Fruit fly (Drosophila melanogaster) whole organism, embryonic: ENCODE measurements around the gene CG11550.
A peak's percentile ranks its signal among the peaks of the same experiment; 100 is the strongest.

ENCODE experiments used
- Awh ChIP-seq: fragments of 200-800 bp; sonication (Bioruptor generic); IDR thresholded peaks from 2 replicates; pipeline ENCODE4, ENCODE4 v1.3.6; 2022; ENCODE audit warnings: missing biosample characterization, missing genetic modification characterization
- BEAF-32 ChIP-seq: fragments of 200-800 bp; sonication (Bioruptor generic); optimal IDR thresholded peaks from 3 replicates; lab custom pipeline; 2017; ENCODE audit warnings: missing biosample characterization, missing genetic modification characterization, mild to moderate bottlenecking, moderate library complexity, missing genetic modification reagents
- Bgb ChIP-seq: fragments of 200-800 bp; sonication (Bioruptor generic); IDR thresholded peaks from 2 replicates; pipeline ENCODE4 v1.3.6; 2022; ENCODE audit warnings: missing biosample characterization, missing genetic modification characterization; ENCODE audit not compliant: partially characterized antibody
- C15 ChIP-seq: fragments of 200-800 bp; sonication (Bioruptor generic); IDR thresholded peaks from 3 replicates; pipeline ENCODE4 v1.3.6; 2022; ENCODE audit warnings: missing biosample characterization, missing genetic modification characterization
- CG10543 ChIP-seq: fragments of 200-800 bp; sonication (Bioruptor generic); optimal IDR thresholded peaks from 3 replicates; lab custom pipeline; 2017; ENCODE audit warnings: missing biosample characterization, mild to moderate bottlenecking, missing genetic modification characterization, moderate library complexity
- CG10959 ChIP-seq: fragments of 200-800 bp; sonication (Bioruptor generic); IDR thresholded peaks from 2 replicates; pipeline ENCODE4 v1.3.6; 2022; ENCODE audit warnings: missing biosample characterization, missing genetic modification characterization
- CG13296 ChIP-seq: fragments of 200-800 bp; sonication (Bioruptor generic); optimal IDR thresholded peaks from 3 replicates; lab custom pipeline; 2018; ENCODE audit warnings: missing biosample characterization, mild to moderate bottlenecking, missing genetic modification characterization
- CG13624 ChIP-seq: fragments of 200-800 bp; sonication (Bioruptor generic); optimal IDR thresholded peaks from 2 replicates; lab custom pipeline; 2016; ENCODE audit warnings: missing biosample characterization, missing genetic modification characterization
- CG15269 ChIP-seq: fragments of 200-800 bp; sonication (Bioruptor generic); optimal IDR thresholded peaks from 2 replicates; lab custom pipeline; 2018; ENCODE audit warnings: missing biosample characterization, mild to moderate bottlenecking, missing genetic modification characterization, moderate library complexity
- CG17802 ChIP-seq: fragments of 200-800 bp; sonication (Bioruptor generic); optimal IDR thresholded peaks from 2 replicates; lab custom pipeline; 2018; ENCODE audit warnings: missing biosample characterization, mild to moderate bottlenecking, missing genetic modification characterization, moderate library complexity
- CG17829 ChIP-seq: fragments of 200-800 bp; optimal IDR thresholded peaks from 2 replicates; lab custom pipeline; 2019; ENCODE audit warnings: missing biosample characterization, mild to moderate bottlenecking, missing genetic modification characterization, moderate library complexity
- CG2712 ChIP-seq: fragments of 200-800 bp; optimal IDR thresholded peaks from 3 replicates; lab custom pipeline; 2019; ENCODE audit warnings: missing biosample characterization, mild to moderate bottlenecking, missing genetic modification characterization, moderate library complexity
- CG31441 ChIP-seq: fragments of 200-800 bp; sonication (Bioruptor generic); IDR thresholded peaks from 2 replicates; pipeline ENCODE4 v1.3.6; 2022; ENCODE audit warnings: missing biosample characterization, missing genetic modification characterization
- CG32772 ChIP-seq: fragments of 200-800 bp; sonication (Bioruptor generic); IDR thresholded peaks from 2 replicates; pipeline ENCODE4 v1.3.6; 2022; ENCODE audit warnings: missing biosample characterization, missing genetic modification characterization
- CG33557 ChIP-seq: fragments of 200-800 bp; sonication (Bioruptor generic); optimal IDR thresholded peaks from 2 replicates; lab custom pipeline; 2019; ENCODE audit warnings: missing biosample characterization, mild to moderate bottlenecking, missing genetic modification characterization, moderate library complexity
- CG4282 ChIP-seq: fragments of 200-800 bp; sonication (Bioruptor generic); optimal IDR thresholded peaks from 2 replicates; lab custom pipeline; 2016; ENCODE audit warnings: missing biosample characterization, missing genetic modification characterization
- CG7372 ChIP-seq: fragments of 200-800 bp; sonication (Bioruptor generic); IDR thresholded peaks from 2 replicates; pipeline ENCODE4 v1.3.6; 2022; ENCODE audit warnings: missing biosample characterization, missing genetic modification characterization
- CG7928 ChIP-seq: fragments of 200-800 bp; sonication (Bioruptor generic); optimal IDR thresholded peaks from 2 replicates; lab custom pipeline; 2017; ENCODE audit warnings: missing biosample characterization, mild to moderate bottlenecking, missing genetic modification characterization
- CG9817 ChIP-seq: fragments of 200-800 bp; sonication (Bioruptor generic); optimal IDR thresholded peaks from 2 replicates; lab custom pipeline; 2018; ENCODE audit warnings: missing biosample characterization, mild to moderate bottlenecking, missing genetic modification characterization, moderate library complexity
- Doc2 ChIP-seq: fragments of 200-800 bp; sonication (Bioruptor generic); IDR thresholded peaks from 2 replicates; pipeline ENCODE4 v1.3.6; 2022; ENCODE audit warnings: missing biosample characterization, missing genetic modification characterization
- HHEX ChIP-seq: fragments of 200-800 bp; sonication (Bioruptor generic); optimal IDR thresholded peaks from 3 replicates; lab custom pipeline; 2017; ENCODE audit warnings: missing biosample characterization, mild to moderate bottlenecking, missing genetic modification characterization, missing genetic modification reagents
- Nf-YB ChIP-seq: fragments of 200-800 bp; sonication (Bioruptor generic); optimal IDR thresholded peaks from 3 replicates; lab custom pipeline; 2019; ENCODE audit warnings: missing biosample characterization, mild to moderate bottlenecking, missing genetic modification characterization, moderate library complexity
- Sin3A ChIP-seq: fragments of >200 bp; optimal IDR thresholded peaks from 2 replicates; lab custom pipeline; 2018
- Six4 ChIP-seq: fragments of 200-800 bp; sonication (Bioruptor generic); optimal IDR thresholded peaks from 2 replicates; lab custom pipeline; 2016; ENCODE audit warnings: missing biosample characterization, missing genetic modification characterization
- Sry-β ChIP-seq: fragments of 200-800 bp; sonication (Bioruptor generic); optimal IDR thresholded peaks from 2 replicates; lab custom pipeline; 2018; ENCODE audit warnings: missing biosample characterization, mild to moderate bottlenecking, missing genetic modification characterization, moderate library complexity
- Xrp1 ChIP-seq: fragments of 200-800 bp; sonication (Bioruptor generic); IDR thresholded peaks from 2 replicates; pipeline ENCODE4 v1.3.6; 2022; ENCODE audit warnings: missing biosample characterization, missing genetic modification characterization
- al ChIP-seq: fragments of 200-800 bp; sonication (Bioruptor generic); IDR thresholded peaks from 2 replicates; pipeline ENCODE4 v1.3.6; 2022; ENCODE audit warnings: missing biosample characterization, missing genetic modification characterization
- amos ChIP-seq: fragments of 200-800 bp; sonication (Bioruptor generic); IDR thresholded peaks from 2 replicates; pipeline ENCODE4 v1.3.6; 2022; ENCODE audit warnings: missing biosample characterization, missing genetic modification characterization; ENCODE audit not compliant: partially characterized antibody
- ap ChIP-seq: fragments of 200-800 bp; sonication (Bioruptor generic); IDR thresholded peaks from 2 replicates; pipeline ENCODE4 v1.3.6; 2022; ENCODE audit warnings: missing biosample characterization, missing genetic modification characterization
- bigmax ChIP-seq: fragments of 200-800 bp; sonication (Bioruptor generic); optimal IDR thresholded peaks from 2 replicates; lab custom pipeline; 2018; ENCODE audit warnings: missing biosample characterization, mild to moderate bottlenecking, missing genetic modification characterization
- bowl ChIP-seq: fragments of 200-800 bp; sonication (Bioruptor generic); IDR thresholded peaks from 2 replicates; pipeline ENCODE4 v1.3.6; 2022; ENCODE audit warnings: missing biosample characterization, missing genetic modification characterization
- br ChIP-seq: fragments of >200 bp; optimal IDR thresholded peaks from 2 replicates; lab custom pipeline; 2017
- chm ChIP-seq: fragments of 200-800 bp; sonication (Bioruptor generic); IDR thresholded peaks from 2 replicates; pipeline ENCODE4 v1.3.6; 2022; ENCODE audit warnings: missing biosample characterization, missing genetic modification characterization
- dan ChIP-seq: fragments of 200-800 bp; sonication (Bioruptor generic); IDR thresholded peaks from 2 replicates; pipeline ENCODE4 v1.3.6; 2022; ENCODE audit warnings: missing biosample characterization, missing genetic modification characterization
- exex ChIP-seq: fragments of 200-800 bp; sonication (Bioruptor generic); optimal IDR thresholded peaks from 4 replicates; lab custom pipeline; 2018; ENCODE audit warnings: missing biosample characterization, mild to moderate bottlenecking, missing genetic modification characterization, moderate library complexity
- fru ChIP-seq: fragments of >200 bp; optimal IDR thresholded peaks from 2 replicates; lab custom pipeline; 2017
- h ChIP-seq: fragments of >200 bp; optimal IDR thresholded peaks from 2 replicates; lab custom pipeline; 2017
- hb ChIP-seq: fragments of 200-800 bp; sonication (Bioruptor generic); IDR thresholded peaks from 3 replicates; pipeline ENCODE4 v1.3.6; 2022; ENCODE audit warnings: missing biosample characterization, missing genetic modification characterization; ENCODE audit not compliant: partially characterized antibody
- hbn ChIP-seq: fragments of 200-800 bp; sonication (Bioruptor generic); IDR thresholded peaks from 2 replicates; pipeline ENCODE4 v1.3.6; 2022; ENCODE audit warnings: missing biosample characterization, missing genetic modification characterization; ENCODE audit not compliant: partially characterized antibody
- jumu ChIP-seq: fragments of 200-800 bp; sonication (Bioruptor generic); optimal IDR thresholded peaks from 3 replicates; lab custom pipeline; 2016; ENCODE audit warnings: missing biosample characterization, missing genetic modification characterization
- lola ChIP-seq, 3 experiments: fragments of >200 bp in 2 of 3; fragments of 200-800 bp in 1 of 3; sonication (Bioruptor generic) in 1 of 3; optimal IDR thresholded peaks; 2 replicates each; lab custom pipeline; 2017 to 2019; ENCODE audit warnings: missing biosample characterization in 3 of 3, missing genetic modification characterization in 3 of 3, mild to moderate bottlenecking in 1 of 3, moderate library complexity in 1 of 3
- pb ChIP-seq: fragments of 200-800 bp; sonication (Bioruptor generic); optimal IDR thresholded peaks from 3 replicates; lab custom pipeline; 2016; ENCODE audit warnings: missing biosample characterization, missing genetic modification characterization
- pfk ChIP-seq: fragments of 200-800 bp; sonication (Bioruptor generic); optimal IDR thresholded peaks from 2 replicates; lab custom pipeline; 2018; ENCODE audit warnings: missing biosample characterization, mild to moderate bottlenecking, missing genetic modification characterization, moderate library complexity
- pros ChIP-seq: fragments of 200-800 bp; sonication (Bioruptor generic); optimal IDR thresholded peaks from 3 replicates; lab custom pipeline; 2019; ENCODE audit warnings: missing biosample characterization, mild to moderate bottlenecking, missing genetic modification characterization, moderate library complexity
- sima ChIP-seq: fragments of 200-800 bp; sonication (Bioruptor generic); optimal IDR thresholded peaks from 2 replicates; lab custom pipeline; 2016; ENCODE audit warnings: missing biosample characterization, missing genetic modification characterization
- slou ChIP-seq: fragments of 200-800 bp; sonication (Bioruptor generic); optimal IDR thresholded peaks from 3 replicates; lab custom pipeline; 2016; ENCODE audit warnings: missing biosample characterization, missing genetic modification characterization
- sug ChIP-seq: fragments of 200-800 bp; optimal IDR thresholded peaks from 2 replicates; lab custom pipeline; 2019; ENCODE audit warnings: missing biosample characterization, mild to moderate bottlenecking, missing genetic modification characterization, moderate library complexity
- ttk ChIP-seq: fragments of 200-800 bp; sonication (Bioruptor generic); IDR thresholded peaks from 2 replicates; pipeline ENCODE4 v2.1.2; 2022; ENCODE audit warnings: missing biosample characterization, missing genetic modification characterization
- unc-4 ChIP-seq: fragments of 200-800 bp; sonication (Bioruptor generic); IDR thresholded peaks from 2 replicates; pipeline ENCODE4 v1.3.6; 2022; ENCODE audit warnings: missing biosample characterization, missing genetic modification characterization; ENCODE audit not compliant: partially characterized antibody
- vvl ChIP-seq: fragments of 200-800 bp; sonication (Bioruptor generic); IDR thresholded peaks from 2 replicates; pipeline ENCODE4 v1.3.6; 2022; ENCODE audit warnings: missing biosample characterization, missing genetic modification characterization
- zen ChIP-seq: fragments of 200-800 bp; sonication (Bioruptor generic); optimal IDR thresholded peaks from 3 replicates; lab custom pipeline; 2018; ENCODE audit warnings: missing biosample characterization, mild to moderate bottlenecking, missing genetic modification characterization, moderate library complexity

The CG11550 gene

dm6 chr3R:31686692-31687351 is 7.1 kb upstream of the CG11550 start (continued):
- TF ChIP-seq Bgb (no peak), Xrp1 (GFP tag; lab: Robert Waterston, UW) (peak; percentile 95), Awh (GFP tag; lab: Robert Waterston, UW) (peak; percentile 83), CG10959 (GFP tag; lab: Robert Waterston, UW) (peak; percentile 92), sug (peak; percentile 13), dan (GFP tag; lab: Robert Waterston, UW) (peak; percentile 61), vvl (peak; percentile 91), pros (GFP tag; lab: Kevin White, UChicago) (peak; percentile 36), CG2712 (peak; percentile 95), hbn (GFP tag; lab: Robert Waterston, UW) (no peak), Sin3A (no peak), CG9817 (tag; lab: Kevin White, UChicago) (peak; percentile 68), amos (GFP tag; lab: Robert Waterston, UW) (no peak), CG32772 (GFP tag; lab: Robert Waterston, UW) (peak; percentile 88), CG33557 (GFP tag; lab: Kevin White, UChicago) (peak; percentile 98), CG7372 (GFP tag; lab: Robert Waterston, UW) (peak; percentile 41; the same call in 1 of the 2 replicates), al (GFP tag; lab: Robert Waterston, UW) (no peak), CG10543 (GFP tag; lab: Kevin White, UChicago) (peak; percentile 40), br (lab: Kevin White, UChicago) (no peak), fru (no peak), h (no peak), Nf-YB (GFP tag; lab: Kevin White, UChicago) (peak; percentile 68), ap (peak; percentile 78), CG15269 (tag; lab: Kevin White, UChicago) (peak; percentile 61), unc-4 (no peak), CG13296 (GFP tag; lab: Kevin White, UChicago) (peak; percentile 27), CG7928 (no peak), pb (GFP tag; lab: Kevin White, UChicago) (no peak), bowl (GFP tag; lab: Robert Waterston, UW) (no peak), C15 (GFP tag; lab: Robert Waterston, UW) (no peak), HHEX (peak; percentile 70), sima (GFP tag; lab: Kevin White, UChicago) (peak; percentile 65), lola (GFP tag; optimal IDR thresholded peaks at IDR 0.05; lab: Kevin White, UChicago) (peak in 1 of 3 experiments; percentile 97), zen (tag; lab: Kevin White, UChicago) (peak; percentile 88), CG17829 (tag; lab: Kevin White, UChicago) (peak; percentile 94), Doc2 (no peak), CG4282 (no peak), bigmax (GFP tag; lab: Kevin White, UChicago) (peak; percentile 23), hb (GFP tag; lab: Robert Waterston, UW) (0 out of 3 replicates have a peak, but pooled peaks have one; percentile 18), pfk (no peak), Six4 (GFP tag; lab: Kevin White, UChicago) (peak; percentile 90), CG17802 (peak; percentile 83), slou (GFP tag; lab: Kevin White, UChicago) (no peak), BEAF-32 (no peak), exex (tag; lab: Kevin White, UChicago) (peak; percentile 22), jumu (GFP tag; lab: Kevin White, UChicago) (peak; percentile 80), Sry-β (peak; percentile 56), ttk (GFP tag; lab: Robert Waterston, UW) (peak; percentile 91), CG31441 (peak; percentile 94), chm (GFP tag; lab: Robert Waterston, UW) (peak; percentile 86; the same call in 1 of the 2 replicates), CG13624 (GFP tag; lab: Kevin White, UChicago) (peak; percentile 36)
